Fruit fly (Drosophila melanogaster) whole organism, embryonic: ENCODE data around the gene Ctl1.

Experiments used
- Ada2b ChIP-seq: fragments of 200-800 bp; sonication (Bioruptor generic); IDR thresholded peaks from 2 replicates; pipeline ENCODE4 v1.3.6; 2022; ENCODE audit warnings: missing biosample characterization, missing genetic modification characterization
- CG10462 ChIP-seq: fragments of 200-800 bp; sonication (Bioruptor generic); optimal IDR thresholded peaks from 2 replicates; lab custom pipeline; 2016; ENCODE audit warnings: missing biosample characterization, missing genetic modification characterization
- CG11247 ChIP-seq: fragments of 200-800 bp; sonication (Bioruptor generic); IDR thresholded peaks from 2 replicates; pipeline ENCODE4 v1.3.6; 2022; ENCODE audit warnings: missing biosample characterization, missing genetic modification characterization
- CG11398 ChIP-seq: fragments of 200-800 bp; sonication (Bioruptor generic); optimal IDR thresholded peaks from 2 replicates; lab custom pipeline; 2016; ENCODE audit warnings: missing biosample characterization, missing genetic modification characterization
- CG12659 ChIP-seq: fragments of 200-800 bp; sonication (Bioruptor generic); optimal IDR thresholded peaks from 3 replicates; lab custom pipeline; 2017; ENCODE audit warnings: mild to moderate bottlenecking, missing biosample characterization, missing genetic modification reagents, missing genetic modification characterization
- CG13775 ChIP-seq: fragments of 200-800 bp; sonication (Bioruptor generic); optimal IDR thresholded peaks from 3 replicates; lab custom pipeline; 2017; ENCODE audit warnings: missing biosample characterization, mild to moderate bottlenecking, missing genetic modification characterization
- CG14710 ChIP-seq: fragments of 200-800 bp; sonication (Bioruptor generic); optimal IDR thresholded peaks from 3 replicates; lab custom pipeline; 2019; ENCODE audit warnings: missing biosample characterization, mild to moderate bottlenecking, missing genetic modification characterization, moderate library complexity
- CG1603 ChIP-seq: fragments of 200-800 bp; sonication (Bioruptor generic); optimal IDR thresholded peaks from 2 replicates; lab custom pipeline; 2019; ENCODE audit warnings: missing biosample characterization, mild to moderate bottlenecking, missing genetic modification characterization, moderate library complexity
- CG18764 ChIP-seq: fragments of 200-800 bp; sonication (Bioruptor generic); optimal IDR thresholded peaks from 3 replicates; lab custom pipeline; 2016; ENCODE audit warnings: missing biosample characterization, missing genetic modification characterization
- CG2120 ChIP-seq: fragments of 200-800 bp; sonication (Bioruptor generic); optimal IDR thresholded peaks from 3 replicates; lab custom pipeline; 2016; ENCODE audit warnings: missing biosample characterization, missing genetic modification characterization
- CG2875 ChIP-seq: fragments of 200-800 bp; sonication (Bioruptor generic); optimal IDR thresholded peaks from 2 replicates; lab custom pipeline; 2017; ENCODE audit warnings: missing biosample characterization, mild to moderate bottlenecking, missing genetic modification characterization, missing genetic modification reagents
- CG31224 ChIP-seq: fragments of 200-800 bp; sonication (Bioruptor generic); IDR thresholded peaks from 2 replicates; pipeline ENCODE4 v1.3.6; 2022; ENCODE audit warnings: missing biosample characterization, missing genetic modification characterization
- CG43689 ChIP-seq: fragments of 200-800 bp; sonication (Bioruptor generic); IDR thresholded peaks from 2 replicates; pipeline ENCODE4 v1.3.6; 2022; ENCODE audit warnings: missing biosample characterization, missing genetic modification characterization
- CG4854 ChIP-seq: fragments of 200-800 bp; sonication (Bioruptor generic); optimal IDR thresholded peaks from 2 replicates; lab custom pipeline; 2016; ENCODE audit warnings: missing biosample characterization, missing genetic modification characterization, inconsistent platforms
- CG5180 ChIP-seq: fragments of 200-800 bp; sonication (Bioruptor generic); optimal IDR thresholded peaks from 3 replicates; lab custom pipeline; 2017; ENCODE audit warnings: missing biosample characterization, missing genetic modification characterization, mild to moderate bottlenecking, moderate library complexity, missing genetic modification reagents
- CG6254 ChIP-seq: fragments of 200-800 bp; sonication (Bioruptor generic); optimal IDR thresholded peaks from 3 replicates; lab custom pipeline; 2017; ENCODE audit warnings: mild to moderate bottlenecking, missing biosample characterization, missing genetic modification reagents, missing genetic modification characterization
- CG6272 ChIP-seq: fragments of 200-800 bp; sonication (Bioruptor generic); IDR thresholded peaks from 2 replicates; pipeline ENCODE4 v1.3.6; 2022; ENCODE audit warnings: missing biosample characterization, missing genetic modification characterization
- CG9437 ChIP-seq: fragments of 200-800 bp; sonication (Bioruptor generic); optimal IDR thresholded peaks from 2 replicates; lab custom pipeline; 2018; ENCODE audit warnings: missing biosample characterization, mild to moderate bottlenecking, missing genetic modification characterization
- CG9609 ChIP-seq: fragments of 200-800 bp; sonication (Bioruptor generic); optimal IDR thresholded peaks from 3 replicates; lab custom pipeline; 2016; ENCODE audit warnings: missing biosample characterization, missing genetic modification characterization
- CG9817 ChIP-seq: fragments of 200-800 bp; sonication (Bioruptor generic); optimal IDR thresholded peaks from 2 replicates; lab custom pipeline; 2018; ENCODE audit warnings: missing biosample characterization, mild to moderate bottlenecking, missing genetic modification characterization, moderate library complexity
- Dfd ChIP-seq, 2 experiments: fragments of >200 bp; optimal IDR thresholded peaks; 2 replicates each; lab custom pipeline; 2017; ENCODE audit warnings: missing biosample characterization in 2 of 2, missing genetic modification characterization in 2 of 2
- Doc2 ChIP-seq: fragments of 200-800 bp; sonication (Bioruptor generic); IDR thresholded peaks from 2 replicates; pipeline ENCODE4 v1.3.6; 2022; ENCODE audit warnings: missing biosample characterization, missing genetic modification characterization
- H15 ChIP-seq: fragments of 200-800 bp; sonication (Bioruptor generic); IDR thresholded peaks from 3 replicates; pipeline ENCODE4 v1.3.6; 2022; ENCODE audit warnings: missing biosample characterization, missing genetic modification characterization
- MESR4 ChIP-seq: fragments of 200-800 bp; sonication (Bioruptor generic); optimal IDR thresholded peaks from 2 replicates; lab custom pipeline; 2018; ENCODE audit warnings: missing biosample characterization, mild to moderate bottlenecking, missing genetic modification characterization, moderate library complexity
- Max ChIP-seq: fragments of 200-800 bp; sonication (Bioruptor generic); optimal IDR thresholded peaks from 2 replicates; lab custom pipeline; 2016; ENCODE audit warnings: missing biosample characterization, mild to moderate bottlenecking, missing genetic modification characterization
- NfI ChIP-seq: fragments of 200-800 bp; sonication (Bioruptor generic); optimal IDR thresholded peaks from 3 replicates; lab custom pipeline; 2018; ENCODE audit warnings: missing biosample characterization, mild to moderate bottlenecking, missing genetic modification characterization, moderate library complexity
- Poxn ChIP-seq: fragments of 200-800 bp; sonication (Bioruptor generic); IDR thresholded peaks from 2 replicates; pipeline ENCODE4 v1.3.6; 2022; ENCODE audit warnings: missing biosample characterization, missing genetic modification characterization
- Usf ChIP-seq: fragments of 200-800 bp; sonication (Bioruptor generic); optimal IDR thresholded peaks from 2 replicates; lab custom pipeline; 2017; ENCODE audit warnings: missing genotype, missing biosample characterization, missing genetic modification characterization
- Xbp1 ChIP-seq: fragments of 200-800 bp; sonication (Bioruptor generic); optimal IDR thresholded peaks from 3 replicates; lab custom pipeline; 2016; ENCODE audit warnings: missing biosample characterization, mild to moderate bottlenecking, missing genetic modification characterization
- bcd ChIP-seq: fragments of 200-800 bp; sonication (Bioruptor generic); optimal IDR thresholded peaks from 2 replicates; lab custom pipeline; 2017; ENCODE audit warnings: missing biosample characterization, mild to moderate bottlenecking, missing genetic modification characterization
- chif ChIP-seq, 2 experiments: fragments of 200-800 bp; sonication (Bioruptor generic); optimal IDR thresholded peaks; 3 replicates each; lab custom pipeline; 2016; ENCODE audit warnings: missing biosample characterization in 2 of 2, missing genetic modification characterization in 2 of 2
- esg ChIP-seq: fragments of 200-800 bp; sonication (Bioruptor generic); conservative IDR thresholded peaks from 2 replicates; pipeline ENCODE4 v1.3.6; 2022; ENCODE audit warnings: missing biosample characterization, missing genetic modification characterization
- exex ChIP-seq: fragments of 200-800 bp; sonication (Bioruptor generic); optimal IDR thresholded peaks from 4 replicates; lab custom pipeline; 2018; ENCODE audit warnings: missing biosample characterization, mild to moderate bottlenecking, missing genetic modification characterization, moderate library complexity
- gfzf ChIP-seq: fragments of 200-800 bp; sonication (Bioruptor generic); optimal IDR thresholded peaks from 2 replicates; lab custom pipeline; 2016; ENCODE audit warnings: missing biosample characterization, mild to moderate bottlenecking, missing genetic modification characterization, moderate library complexity
- grau ChIP-seq: fragments of 200-800 bp; optimal IDR thresholded peaks from 3 replicates; lab custom pipeline; 2019; ENCODE audit warnings: missing biosample characterization, mild to moderate bottlenecking, missing genetic modification characterization, moderate library complexity
- h ChIP-seq: fragments of >200 bp; optimal IDR thresholded peaks from 2 replicates; lab custom pipeline; 2017
- ind ChIP-seq: fragments of 200-800 bp; sonication (Bioruptor generic); optimal IDR thresholded peaks from 3 replicates; lab custom pipeline; 2016; ENCODE audit warnings: missing biosample characterization, missing genetic modification characterization
- jing ChIP-seq: fragments of 200-800 bp; sonication (Bioruptor generic); optimal IDR thresholded peaks from 2 replicates; lab custom pipeline; 2018; ENCODE audit warnings: missing biosample characterization, mild to moderate bottlenecking, missing genetic modification characterization
- kay ChIP-seq: fragments of 200-800 bp; sonication (Bioruptor generic); optimal IDR thresholded peaks from 2 replicates; lab custom pipeline; 2016; ENCODE audit warnings: missing biosample characterization, missing genetic modification characterization
- pfk ChIP-seq: fragments of 200-800 bp; sonication (Bioruptor generic); optimal IDR thresholded peaks from 2 replicates; lab custom pipeline; 2018; ENCODE audit warnings: missing biosample characterization, mild to moderate bottlenecking, missing genetic modification characterization, moderate library complexity
- sc ChIP-seq, 3 experiments: fragments of >200 bp in 2 of 3; fragments of 200-800 bp in 1 of 3; sonication (Bioruptor generic) in 1 of 3; optimal IDR thresholded peaks; 2 replicates in 2 of 3; 3 replicates in 1 of 3; lab custom pipeline; 2017; ENCODE audit warnings: mild to moderate bottlenecking in 1 of 3, missing biosample characterization in 1 of 3, missing genetic modification characterization in 1 of 3, missing genetic modification reagents in 1 of 3
- sim ChIP-seq: fragments of 200-800 bp; sonication (Bioruptor generic); IDR thresholded peaks from 2 replicates; pipeline ENCODE4 v1.3.6; 2022; ENCODE audit warnings: missing biosample characterization, missing genetic modification characterization
- so ChIP-seq: fragments of 200-800 bp; sonication (Bioruptor generic); IDR thresholded peaks from 3 replicates; pipeline ENCODE4 v1.3.6; 2022; ENCODE audit warnings: missing biosample characterization, missing genetic modification characterization
- sob ChIP-seq: fragments of 200-800 bp; sonication (Bioruptor generic); IDR thresholded peaks from 2 replicates; pipeline ENCODE4 v1.3.6; 2022; ENCODE audit warnings: missing biosample characterization, missing genetic modification characterization
- tll ChIP-seq, 2 experiments: fragments of 200-800 bp in 1 of 2; fragments of >200 bp in 1 of 2; sonication (Bioruptor generic) in 1 of 2; optimal IDR thresholded peaks; 2 replicates each; lab custom pipeline; 2017 to 2019; ENCODE audit warnings: missing biosample characterization in 2 of 2, missing genetic modification characterization in 2 of 2, mild to moderate bottlenecking in 1 of 2, moderate library complexity in 1 of 2
- wdn ChIP-seq: fragments of 200-800 bp; sonication (Bioruptor generic); IDR thresholded peaks from 2 replicates; pipeline ENCODE4 v1.3.6; 2022; ENCODE audit warnings: missing biosample characterization, missing genetic modification characterization
- zen2 ChIP-seq: fragments of 200-800 bp; sonication (Bioruptor generic); IDR thresholded peaks from 3 replicates; pipeline ENCODE4 v1.3.6; 2022; ENCODE audit warnings: missing biosample characterization, missing genetic modification characterization; ENCODE audit not compliant: partially characterized antibody
- zf30C ChIP-seq: fragments of 200-800 bp; sonication (Bioruptor generic); optimal IDR thresholded peaks from 3 replicates; lab custom pipeline; 2018; ENCODE audit warnings: missing biosample characterization, mild to moderate bottlenecking, missing genetic modification characterization

Ctl1 gene

dm6 chr3L:4239442-4240322 is 38.1 kb upstream of the Ctl1 start, which contains the start of gene Sqor (continued):
- TF ChIP-seq CG9609 (peak; percentile 89), kay (GFP tag; lab: Kevin White, UChicago) (peak; percentile 54), gfzf (peak; percentile 31), sob (GFP tag; lab: Robert Waterston, UW) (peak; percentile 78), Doc2 (peak; percentile 62), CG11398 (GFP tag; lab: Kevin White, UChicago) (peak; percentile 72), pfk (peak; percentile 14), CG5180 (GFP tag; lab: Kevin White, UChicago) (peak; percentile 68), zen2 (GFP tag; lab: Robert Waterston, UW) (no peak), ind (peak; percentile 79), CG31224 (GFP tag; lab: Robert Waterston, UW) (peak; percentile 63), jing (GFP tag; lab: Kevin White, UChicago) (peak; percentile 75), Max (peak; percentile 61), Poxn (peak; percentile 61), MESR4 (GFP tag; lab: Kevin White, UChicago) (no peak), CG18764 (GFP tag; lab: Kevin White, UChicago) (peak; percentile 54), h (lab: Kevin White, UChicago) (no peak), exex (tag; lab: Kevin White, UChicago) (peak; percentile 44), so (peak; percentile 85), grau (tag; lab: Kevin White, UChicago) (peak; percentile 99), Usf (peak; percentile 71), Ada2b (GFP tag; lab: Robert Waterston, UW) (peak; percentile 81), CG1603 (tag; lab: Kevin White, UChicago) (peak; percentile 89), sim (GFP tag; lab: Robert Waterston, UW) (0 out of 2 replicates have a peak, but pooled peaks have one; percentile 26), sc (optimal IDR thresholded peaks at IDR 0.05; lab: Kevin White, UChicago) (no peak), sc (GFP tag; optimal IDR thresholded peaks at IDR 0.05; lab: Kevin White, UChicago) (no peak), esg (GFP tag; lab: Robert Waterston, UW) (peak; percentile 77), Xbp1 (GFP tag; lab: Kevin White, UChicago) (peak; percentile 88), Dfd (GFP tag; optimal IDR thresholded peaks at IDR 0.05; lab: Kevin White, UChicago) (no peak), CG14710 (tag; lab: Kevin White, UChicago) (peak; percentile 21), CG9817 (peak; percentile 81), CG2875 (GFP tag; lab: Kevin White, UChicago) (peak; percentile 31), CG43689 (GFP tag; lab: Robert Waterston, UW) (no peak; the same call in 1 of the 2 replicates), bcd (GFP tag; lab: Kevin White, UChicago) (peak; percentile 90), chif (GFP tag; optimal IDR thresholded peaks at IDR 0.05; lab: Kevin White, UChicago) (peak; percentile 61 to 81), NfI (GFP tag; lab: Kevin White, UChicago) (peak; percentile 92), CG4854 (GFP tag; lab: Kevin White, UChicago) (peak; percentile 81), CG12659 (GFP tag; lab: Kevin White, UChicago) (peak; percentile 91), CG11247 (peak; percentile 74), CG13775 (GFP tag; lab: Kevin White, UChicago) (peak; percentile 81), tll (GFP tag; optimal IDR thresholded peaks at IDR 0.05; lab: Kevin White, UChicago) (no peak), CG9437 (GFP tag; lab: Kevin White, UChicago) (peak; percentile 85), CG6254 (GFP tag; lab: Kevin White, UChicago) (no peak), zf30C (peak; percentile 80), CG6272 (GFP tag; lab: Robert Waterston, UW) (peak; percentile 62), H15 (peak; percentile 58; the same call in 2 of the 3 replicates), wdn (GFP tag; lab: Robert Waterston, UW) (peak; percentile 70), CG10462 (GFP tag; lab: Kevin White, UChicago) (peak; percentile 78), CG2120 (peak; percentile 92)
